Fruit fly (Drosophila melanogaster) whole organism, wandering third instar larva: ENCODE data around the gene ClpX.

Source experiments
- Abd-B ChIP-seq: fragments of >200 bp; optimal IDR thresholded peaks from 2 replicates; lab custom pipeline; 2017; ENCODE audit warnings: missing biosample characterization, missing genetic modification characterization
- CG9705 ChIP-seq: fragments of 200-800 bp; sonication (Bioruptor generic); optimal IDR thresholded peaks from 2 replicates; lab custom pipeline; 2018; ENCODE audit warnings: missing biosample characterization, mild to moderate bottlenecking, missing genetic modification characterization
- CrebA ChIP-seq: fragments of 200-800 bp; sonication (Bioruptor generic); optimal IDR thresholded peaks from 2 replicates; lab custom pipeline; 2016; ENCODE audit warnings: missing biosample characterization, mild to moderate bottlenecking, missing genetic modification characterization, borderline replicate concordance
- Dfd ChIP-seq: fragments of >200 bp; optimal IDR thresholded peaks from 2 replicates; lab custom pipeline; 2017; ENCODE audit warnings: missing biosample characterization, missing genetic modification characterization
- Dif ChIP-seq: fragments of 200-275, 200-300 bp; sonication (Bioruptor generic); optimal IDR thresholded peaks from 2 replicates; lab custom pipeline; 2018; ENCODE audit warnings: missing biosample characterization, missing genetic modification characterization; ENCODE audit not compliant: partially characterized antibody
- GATAd ChIP-seq: sonication (Bioruptor generic); optimal IDR thresholded peaks from 2 replicates; lab custom pipeline; 2016; ENCODE audit warnings: missing biosample characterization, missing genetic modification characterization
- HLH106 ChIP-seq: fragments of 200-800 bp; optimal IDR thresholded peaks from 3 replicates; lab custom pipeline; 2019; ENCODE audit warnings: missing biosample characterization, mild to moderate bottlenecking, missing genetic modification characterization, moderate library complexity
- Hnf4 ChIP-seq: fragments of 200-800 bp; sonication (Bioruptor generic); optimal IDR thresholded peaks from 2 replicates; lab custom pipeline; 2016; ENCODE audit warnings: missing biosample characterization, mild to moderate bottlenecking, missing genetic modification characterization
- Hr78 ChIP-seq: fragments of >200 bp; optimal IDR thresholded peaks from 2 replicates; lab custom pipeline; 2017; ENCODE audit warnings: missing biosample characterization, missing genetic modification characterization
- Hr83 ChIP-seq: fragments of 200-300 bp; sonication (Bioruptor generic); optimal IDR thresholded peaks from 2 replicates; lab custom pipeline; 2016; ENCODE audit warnings: missing biosample characterization, mild to moderate bottlenecking, missing genetic modification characterization, moderate library complexity; ENCODE audit not compliant: poor library complexity, severe bottlenecking
- Jra ChIP-seq: sonication (Bioruptor generic); optimal IDR thresholded peaks from 2 replicates; lab custom pipeline; 2016; ENCODE audit warnings: missing biosample characterization, missing genetic modification characterization
- Myc ChIP-seq: fragments of >200 bp; optimal IDR thresholded peaks from 2 replicates; lab custom pipeline; 2017
- N ChIP-seq: fragments of >200 bp; optimal IDR thresholded peaks from 2 replicates; lab custom pipeline; 2018; ENCODE audit warnings: missing biosample characterization, missing external identifiers, missing genetic modification characterization
- OdsH ChIP-seq: fragments of 200-800 bp; sonication (Bioruptor generic); optimal IDR thresholded peaks from 2 replicates; lab custom pipeline; 2016; ENCODE audit warnings: missing biosample characterization, mild to moderate bottlenecking, missing genetic modification characterization
- Rel ChIP-seq, 2 experiments: fragments of 200-800 bp; sonication (Bioruptor generic) in 1 of 2; optimal IDR thresholded peaks; 2 replicates in 1 of 2; 3 replicates in 1 of 2; lab custom pipeline; 2016 to 2019; ENCODE audit warnings: mild to moderate bottlenecking in 2 of 2, missing biosample characterization in 2 of 2, missing genetic modification characterization in 2 of 2, moderate library complexity in 1 of 2
- Sp1 ChIP-seq: fragments of 200-800 bp; sonication (Bioruptor generic); optimal IDR thresholded peaks from 3 replicates; lab custom pipeline; 2019; ENCODE audit warnings: missing biosample characterization, mild to moderate bottlenecking, missing genetic modification characterization, moderate library complexity
- Vsx2 ChIP-seq: fragments of 200-300, 225-300 bp; sonication (Bioruptor generic); optimal IDR thresholded peaks from 2 replicates; lab custom pipeline; 2018; ENCODE audit warnings: missing biosample characterization, missing genetic modification characterization; ENCODE audit not compliant: partially characterized antibody
- br ChIP-seq: fragments of 200-800 bp; sonication (Bioruptor generic); optimal IDR thresholded peaks from 2 replicates; lab custom pipeline; 2016; ENCODE audit warnings: missing biosample characterization, missing genetic modification characterization
- brk ChIP-seq: fragments of 200-800 bp; sonication (Bioruptor generic); optimal IDR thresholded peaks from 2 replicates; lab custom pipeline; 2016; ENCODE audit warnings: missing biosample characterization, mild to moderate bottlenecking, missing genetic modification characterization
- dl ChIP-seq, 2 experiments: fragments of 175-275, 200-275 bp in 1 of 2; fragments of 200-275 bp in 1 of 2; sonication (Bioruptor generic); optimal IDR thresholded peaks; lab custom pipeline; 2018; ENCODE audit warnings: mild to moderate bottlenecking in 2 of 2, missing biosample characterization in 2 of 2, missing genetic modification characterization in 2 of 2, moderate library complexity in 2 of 2; ENCODE audit not compliant: partially characterized antibody in 2 of 2, insufficient read depth in 1 of 2
- dsf ChIP-seq: sonication (Bioruptor generic); optimal IDR thresholded peaks from 2 replicates; lab custom pipeline; 2016; ENCODE audit warnings: missing biosample characterization, missing genetic modification characterization, borderline replicate concordance
- ey ChIP-seq: fragments of 200-800 bp; sonication (Bioruptor generic); optimal IDR thresholded peaks from 2 replicates; lab custom pipeline; 2016; ENCODE audit warnings: missing biosample characterization, missing genetic modification characterization
- foxo ChIP-seq, 2 experiments: fragments of 200-800 bp; sonication (Bioruptor generic); optimal IDR thresholded peaks; 2 replicates in 1 of 2; 3 replicates in 1 of 2; lab custom pipeline; 2016 to 2017; ENCODE audit warnings: missing biosample characterization in 2 of 2, missing genetic modification characterization in 2 of 2
- fru ChIP-seq: fragments of 200-800 bp; sonication (Bioruptor generic); optimal IDR thresholded peaks from 3 replicates; lab custom pipeline; 2016; ENCODE audit warnings: missing biosample characterization, mild to moderate bottlenecking, missing genetic modification characterization
- h ChIP-seq: fragments of 200-800 bp; sonication (Bioruptor generic); optimal IDR thresholded peaks from 3 replicates; lab custom pipeline; 2016; ENCODE audit warnings: missing biosample characterization, mild to moderate bottlenecking, missing genetic modification characterization
- lola ChIP-seq: fragments of >200 bp; optimal IDR thresholded peaks from 2 replicates; lab custom pipeline; 2017; ENCODE audit warnings: missing biosample characterization, missing genetic modification characterization
- pan ChIP-seq: fragments of >200 bp; optimal IDR thresholded peaks from 2 replicates; lab custom pipeline; 2017
- psq ChIP-seq: fragments of 200-800 bp; sonication (Bioruptor generic); optimal IDR thresholded peaks from 3 replicates; lab custom pipeline; 2017; ENCODE audit warnings: missing biosample characterization, mild to moderate bottlenecking, missing genetic modification characterization, moderate library complexity
- rgr ChIP-seq: fragments of 200-800 bp; sonication (Bioruptor generic); optimal IDR thresholded peaks from 3 replicates; lab custom pipeline; 2016; ENCODE audit warnings: missing biosample characterization, mild to moderate bottlenecking, missing genetic modification characterization
- sage ChIP-seq: fragments of 200-800 bp; sonication (Bioruptor generic); optimal IDR thresholded peaks from 2 replicates; lab custom pipeline; 2016; ENCODE audit warnings: missing biosample characterization, mild to moderate bottlenecking, missing genetic modification characterization
- sv ChIP-seq: fragments of 200-800 bp; sonication (Bioruptor generic); optimal IDR thresholded peaks from 3 replicates; lab custom pipeline; 2016; ENCODE audit warnings: missing biosample characterization, missing genetic modification characterization
- tai ChIP-seq: sonication (Bioruptor generic); optimal IDR thresholded peaks from 2 replicates; lab custom pipeline; 2016; ENCODE audit warnings: missing biosample characterization, missing genetic modification characterization
- usp ChIP-seq: fragments of >200 bp; optimal IDR thresholded peaks from 2 replicates; lab custom pipeline; 2017; ENCODE audit warnings: missing biosample characterization, missing genetic modification characterization
- woc ChIP-seq: sonication (Bioruptor generic); optimal IDR thresholded peaks from 2 replicates; lab custom pipeline; 2016; ENCODE audit warnings: missing biosample characterization, mild to moderate bottlenecking, missing genetic modification characterization

ClpX gene

dm6 chr3R:19904865-19905373 is 1.4 kb upstream of the ClpX start, which contains the start of the genes Surf6 and RhoGAP92B:
Gene Surf6 (minus strand): TSS chr3R:19904868.
Gene RhoGAP92B (plus strand): TSS chr3R:19905164.
- no peak for TF ChIP-seq Rel (GFP tag; optimal IDR thresholded peaks at IDR 0.05; lab: Kevin White, UChicago)
- TF ChIP-seq Rel (tag; optimal IDR thresholded peaks at IDR 0.05; lab: Kevin White, UChicago) = peak; percentile 93
- TF ChIP-seq fru (GFP tag; lab: Kevin White, UChicago) = peak; percentile 62
- TF ChIP-seq woc (GFP tag; lab: Kevin White, UChicago) = peak; percentile 40
- peak in 1 of 2 experiments; percentile 68 for TF ChIP-seq foxo (GFP tag; optimal IDR thresholded peaks at IDR 0.05; lab: Kevin White, UChicago)
- TF ChIP-seq Dif (GFP tag; lab: Kevin White, UChicago) = no peak
- TF ChIP-seq Hnf4 = peak; percentile 39
- TF ChIP-seq usp = no peak
- TF ChIP-seq br (GFP tag; lab: Kevin White, UChicago) = peak; percentile 72
- TF ChIP-seq brk (GFP tag; lab: Kevin White, UChicago) = no peak
- peak; percentile 65 for TF ChIP-seq Sp1 (GFP tag; lab: Kevin White, UChicago)
- TF ChIP-seq HLH106 (tag; lab: Kevin White, UChicago) = peak; percentile 49
- TF ChIP-seq dsf (GFP tag; lab: Kevin White, UChicago) = peak; percentile 8
- TF ChIP-seq h = peak; percentile 81
- no peak for TF ChIP-seq Vsx2
- peak; percentile 74 for TF ChIP-seq Hr83
- TF ChIP-seq ey (GFP tag; lab: Kevin White, UChicago) = peak; percentile 59
- no peak for TF ChIP-seq N (GFP tag; lab: Kevin White, UChicago)
- no peak for TF ChIP-seq tai (GFP tag; lab: Kevin White, UChicago)
- peak; percentile 48 for TF ChIP-seq CG9705 (GFP tag; lab: Kevin White, UChicago)
- TF ChIP-seq dl (GFP tag; optimal IDR thresholded peaks at IDR 0.05; lab: Kevin White, UChicago; ENCODE audit: insufficient read depth in 1 of 2, partially characterized antibody in 2 of 2) = no peak
- TF ChIP-seq GATAd (GFP tag; lab: Kevin White, UChicago) = no peak
- no peak for TF ChIP-seq CrebA (GFP tag; lab: Kevin White, UChicago)
- no peak for TF ChIP-seq lola
- no peak for TF ChIP-seq Hr78 (GFP tag; lab: Kevin White, UChicago)
- peak; percentile 73 for TF ChIP-seq Jra (GFP tag; lab: Kevin White, UChicago)
- TF ChIP-seq sage = no peak
- TF ChIP-seq psq = peak; percentile 35
- TF ChIP-seq pan = no peak
- peak; percentile 49 for TF ChIP-seq Myc (lab: Kevin White, UChicago)
- TF ChIP-seq sv = peak; percentile 56
- peak; percentile 37 for TF ChIP-seq OdsH (GFP tag; lab: Kevin White, UChicago)
- TF ChIP-seq rgr = peak; percentile 56

dm6 chr3R:19902328-19902727 is 1.2 kb downstream of the ClpX start:
- TF ChIP-seq dsf (GFP tag; lab: Kevin White, UChicago) (no peak), br (GFP tag; lab: Kevin White, UChicago) (no peak), Jra (GFP tag; lab: Kevin White, UChicago) (no peak), rgr (no peak), Dfd (no peak)

dm6 chr3R:19901742-19902141 is 1.7 kb downstream of the ClpX start:
- TF ChIP-seq fru (GFP tag; lab: Kevin White, UChicago) (no peak), lola (no peak), Dfd (no peak), sv (no peak), Rel (GFP tag; optimal IDR thresholded peaks at IDR 0.05; lab: Kevin White, UChicago) (no peak), Rel (tag; optimal IDR thresholded peaks at IDR 0.05; lab: Kevin White, UChicago) (peak; percentile 62)
- TF ChIP-seq, all 38 proteins: peak for 1

- TF ChIP-seq dl (GFP tag; optimal IDR thresholded peaks at IDR 0.05; lab: Kevin White, UChicago; ENCODE audit: insufficient read depth in 1 of 2, partially characterized antibody in 2 of 2) (no peak), psq (no peak), rgr (no peak), Jra (GFP tag; lab: Kevin White, UChicago) (no peak), Hr83 (no peak), sage (no peak), HLH106 (tag; lab: Kevin White, UChicago) (no peak), pan (no peak), sv (no peak), ey (GFP tag; lab: Kevin White, UChicago) (no peak), Abd-B (GFP tag; lab: Kevin White, UChicago) (no peak), dsf (GFP tag; lab: Kevin White, UChicago) (no peak), Hr78 (GFP tag; lab: Kevin White, UChicago) (no peak), foxo (GFP tag; optimal IDR thresholded peaks at IDR 0.05; lab: Kevin White, UChicago) (no peak), lola (no peak), woc (GFP tag; lab: Kevin White, UChicago) (no peak), CrebA (GFP tag; lab: Kevin White, UChicago) (no peak)
Measured at dm6 chr3R:19895305-19895704, 8.2 kb downstream of the ClpX start.
